Worm (Caenorhabditis elegans) whole organism, late embryonic: ENCODE measurements around the gene C05B5.2.

ENCODE experiments used
- C38D4.7 ChIP-seq: fragments of 200-800 bp; sonication (Bioruptor generic); optimal IDR thresholded peaks from 2 replicates; lab custom pipeline; 2018; ENCODE audit warnings: mild to moderate bottlenecking, missing genetic modification characterization, moderate library complexity, missing compliant biosample characterization
- F13H6.1 ChIP-seq: sonication (generic microtip); optimal IDR thresholded peaks from 2 replicates; lab custom pipeline; 2016; ENCODE audit warnings: missing genetic modification characterization, missing compliant biosample characterization
- K09A11.1 ChIP-seq: sonication (generic microtip); optimal IDR thresholded peaks from 2 replicates; lab custom pipeline; 2017; ENCODE audit warnings: antibody characterized with exemption, mild to moderate bottlenecking, missing genetic modification characterization, missing compliant biosample characterization; ENCODE audit not compliant: insufficient read depth
- T23F11.4 ChIP-seq: fragments of 200-800 bp; sonication (Bioruptor generic); optimal IDR thresholded peaks from 2 replicates; lab custom pipeline; 2018; ENCODE audit warnings: mild to moderate bottlenecking, missing genetic modification characterization, missing compliant biosample characterization
- Y22D7AL.16 ChIP-seq: sonication (generic microtip); optimal IDR thresholded peaks from 2 replicates; lab custom pipeline; 2016; ENCODE audit warnings: missing genetic modification characterization, missing compliant biosample characterization
- ama-1 ChIP-seq: fragments of 150-350 bp; optimal IDR thresholded peaks from 2 replicates; lab custom pipeline; 2014
- ceh-18 ChIP-seq: sonication (generic microtip); optimal IDR thresholded peaks from 2 replicates; lab custom pipeline; 2016; ENCODE audit warnings: missing genetic modification characterization, missing compliant biosample characterization
- ceh-19 ChIP-seq: fragments of 200-800 bp; sonication (Bioruptor generic); optimal IDR thresholded peaks from 2 replicates; lab custom pipeline; 2018; ENCODE audit warnings: mild to moderate bottlenecking, missing genetic modification characterization, missing compliant biosample characterization
- ceh-2 ChIP-seq: sonication (generic microtip); optimal IDR thresholded peaks from 2 replicates; lab custom pipeline; 2016; ENCODE audit warnings: missing genotype, missing genetic modification characterization, missing compliant biosample characterization
- ceh-22 ChIP-seq: sonication (generic microtip); optimal IDR thresholded peaks from 2 replicates; lab custom pipeline; 2017; ENCODE audit warnings: missing biosample characterization, missing genetic modification characterization
- ceh-24 ChIP-seq: sonication (generic microtip); optimal IDR thresholded peaks from 2 replicates; lab custom pipeline; 2016; ENCODE audit warnings: mild to moderate bottlenecking, missing genetic modification characterization, missing compliant biosample characterization
- ceh-6 ChIP-seq: fragments of 200-800 bp; sonication (Bioruptor generic); optimal IDR thresholded peaks from 2 replicates; lab custom pipeline; 2018; ENCODE audit warnings: mild to moderate bottlenecking, missing genetic modification characterization, missing compliant biosample characterization
- ceh-9 ChIP-seq: sonication (generic microtip); optimal IDR thresholded peaks from 2 replicates; lab custom pipeline; 2016; ENCODE audit warnings: mild to moderate bottlenecking, missing genetic modification characterization, inconsistent platforms, missing compliant biosample characterization
- dve-1 ChIP-seq: sonication (generic microtip); optimal IDR thresholded peaks from 2 replicates; lab custom pipeline; 2017; ENCODE audit warnings: antibody characterized with exemption, mild to moderate bottlenecking, missing genetic modification characterization, missing compliant biosample characterization
- elt-2 ChIP-seq: sonication (generic microtip); optimal IDR thresholded peaks from 2 replicates; lab custom pipeline; 2016; ENCODE audit warnings: missing genetic modification reagents, missing genetic modification characterization, missing compliant biosample characterization
- elt-4 ChIP-seq: sonication (generic microtip); optimal IDR thresholded peaks from 2 replicates; lab custom pipeline; 2016; ENCODE audit warnings: missing genetic modification characterization, missing compliant biosample characterization
- ets-4 ChIP-seq: sonication (generic microtip); optimal IDR thresholded peaks from 2 replicates; lab custom pipeline; 2016; ENCODE audit warnings: missing genetic modification characterization, missing compliant biosample characterization
- eyg-1 ChIP-seq: sonication (generic microtip); optimal IDR thresholded peaks from 2 replicates; lab custom pipeline; 2016; ENCODE audit warnings: missing genotype, missing genetic modification characterization, missing compliant biosample characterization
- fax-1 ChIP-seq: sonication (generic microtip); optimal IDR thresholded peaks from 2 replicates; lab custom pipeline; 2016; ENCODE audit warnings: missing genotype, missing genetic modification characterization, missing compliant biosample characterization
- fkh-10 ChIP-seq: fragments of 150-350 bp; optimal IDR thresholded peaks from 2 replicates; lab custom pipeline; 2014; ENCODE audit warnings: missing biosample characterization, missing genetic modification reagents, missing genetic modification characterization
- gmeb-2 ChIP-seq: sonication (generic microtip); optimal IDR thresholded peaks from 2 replicates; lab custom pipeline; 2016; ENCODE audit warnings: missing genetic modification characterization, inconsistent platforms, missing compliant biosample characterization
- hlh-13 ChIP-seq: fragments of 200-800 bp; sonication (Bioruptor generic); optimal IDR thresholded peaks from 2 replicates; lab custom pipeline; 2018; ENCODE audit warnings: mild to moderate bottlenecking, missing genetic modification characterization, missing compliant biosample characterization
- hlh-30 ChIP-seq: sonication (generic microtip); optimal IDR thresholded peaks from 2 replicates; lab custom pipeline; 2017; ENCODE audit warnings: antibody characterized with exemption, missing genetic modification characterization, missing compliant biosample characterization; ENCODE audit not compliant: insufficient read depth
- lim-6 ChIP-seq: sonication (generic microtip); optimal IDR thresholded peaks from 2 replicates; lab custom pipeline; 2016; ENCODE audit warnings: missing genetic modification characterization, missing compliant biosample characterization
- madf-2 ChIP-seq: sonication (generic microtip); optimal IDR thresholded peaks from 2 replicates; lab custom pipeline; 2017; ENCODE audit warnings: missing genetic modification characterization, missing compliant biosample characterization
- nfya-1 ChIP-seq: sonication (generic microtip); optimal IDR thresholded peaks from 2 replicates; lab custom pipeline; 2017; ENCODE audit warnings: missing genetic modification characterization, mild to moderate bottlenecking, missing compliant biosample characterization, antibody characterized with exemption, moderate library complexity
- nhr-11 ChIP-seq: fragments of 150-350 bp; optimal IDR thresholded peaks from 2 replicates; lab custom pipeline; 2014; ENCODE audit warnings: missing biosample characterization, missing genetic modification characterization
- nhr-232 ChIP-seq: sonication (generic microtip); optimal IDR thresholded peaks from 2 replicates; lab custom pipeline; 2016; ENCODE audit warnings: missing genetic modification characterization, missing compliant biosample characterization
- pag-3 ChIP-seq: sonication (generic microtip); optimal IDR thresholded peaks from 2 replicates; lab custom pipeline; 2016; ENCODE audit warnings: missing compliant biosample characterization, missing genetic modification characterization, borderline replicate concordance
- pat-9 ChIP-seq: fragments of 200-800 bp; sonication (Bioruptor generic); optimal IDR thresholded peaks from 2 replicates; lab custom pipeline; 2018; ENCODE audit warnings: mild to moderate bottlenecking, missing genetic modification characterization, moderate library complexity, missing compliant biosample characterization
- pha-4 ChIP-seq: fragments of 150-350 bp; optimal IDR thresholded peaks from 2 replicates; lab custom pipeline; 2018; ENCODE audit warnings: missing biosample characterization, missing genetic modification reagents, missing genetic modification characterization
- rnt-1 ChIP-seq: sonication (generic microtip); optimal IDR thresholded peaks from 2 replicates; lab custom pipeline; 2016; ENCODE audit warnings: missing genetic modification characterization, missing compliant biosample characterization
- sox-2 ChIP-seq: fragments of 200-800 bp; sonication (Bioruptor generic); IDR thresholded peaks from 2 replicates; pipeline ENCODE4 v1.3.6; 2022; ENCODE audit warnings: missing genetic modification reagents, missing genetic modification characterization, missing compliant biosample characterization
- syd-9 ChIP-seq: sonication (generic microtip); optimal IDR thresholded peaks from 2 replicates; lab custom pipeline; 2016; ENCODE audit warnings: mild to moderate bottlenecking, missing genetic modification characterization, moderate library complexity, missing compliant biosample characterization
- tbx-2 ChIP-seq: sonication (generic microtip); optimal IDR thresholded peaks from 2 replicates; lab custom pipeline; 2016; ENCODE audit warnings: missing genetic modification characterization, missing compliant biosample characterization
- unc-42 ChIP-seq: sonication (generic microtip); optimal IDR thresholded peaks from 2 replicates; lab custom pipeline; 2016; ENCODE audit warnings: missing genotype, missing genetic modification characterization, missing compliant biosample characterization
- unc-55 ChIP-seq: sonication (generic microtip); optimal IDR thresholded peaks from 2 replicates; lab custom pipeline; 2017; ENCODE audit warnings: missing biosample characterization, missing genetic modification reagents, missing genetic modification characterization
- unc-86 ChIP-seq: sonication (generic microtip); optimal IDR thresholded peaks from 2 replicates; lab custom pipeline; 2016; ENCODE audit warnings: missing genetic modification characterization, missing compliant biosample characterization
- ztf-16 ChIP-seq: sonication (generic microtip); optimal IDR thresholded peaks from 2 replicates; lab custom pipeline; 2017; ENCODE audit warnings: missing genetic modification characterization, missing compliant biosample characterization

C05B5.2 gene

DNA sequence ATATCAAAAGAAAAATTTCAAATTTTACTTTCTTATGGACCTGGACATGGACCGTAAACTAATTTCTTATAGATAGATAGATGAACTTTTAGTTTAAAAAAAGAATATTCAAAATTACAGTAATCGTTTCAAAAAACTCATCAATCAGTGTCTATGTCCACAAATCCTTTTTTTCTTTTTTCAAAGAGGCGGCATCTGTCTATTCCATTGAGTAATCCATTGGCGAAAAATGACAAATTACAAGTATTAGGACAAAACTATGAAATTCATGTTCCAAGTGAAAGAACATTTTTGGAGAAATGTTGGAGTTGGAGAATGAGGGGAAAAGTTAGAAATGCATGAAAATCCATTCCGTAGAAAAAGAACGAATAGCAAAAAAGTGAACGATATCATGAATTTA is 14.8 kb downstream of the C05B5.2 start:
- TF ChIP-seq unc-86 (tag; lab: Kevin White, UChicago) = no peak
- TF ChIP-seq K09A11.1 (tag; lab: Kevin White, UChicago) = no peak
- no peak for TF ChIP-seq nhr-232

DNA sequence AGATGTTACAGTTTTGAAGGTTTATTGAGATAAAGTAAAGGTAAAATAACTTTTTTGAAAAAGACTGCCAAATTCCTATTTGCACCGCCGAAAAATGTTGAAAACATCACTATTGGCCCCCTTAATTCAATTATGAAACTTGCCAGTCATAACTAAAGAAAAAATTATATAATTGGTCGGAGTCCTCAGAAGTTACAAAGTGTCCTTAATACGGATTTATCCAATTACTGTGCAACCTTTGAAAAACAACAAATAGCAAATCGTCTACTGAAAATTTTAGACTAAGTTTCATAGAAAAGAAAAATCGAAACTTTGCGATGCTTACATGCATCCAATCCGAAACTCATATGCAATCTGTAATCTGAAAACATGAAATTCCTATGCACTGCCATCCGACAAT is 15.7 kb downstream of the C05B5.2 start:
- no peak for TF ChIP-seq fkh-10 (GFP tag; lab: Kevin White, UChicago)
- no peak for TF ChIP-seq ceh-22 (tag; lab: Kevin White, UChicago)
- no peak for TF ChIP-seq F13H6.1
- TF ChIP-seq madf-2 (tag; lab: Kevin White, UChicago) = no peak
- TF ChIP-seq rnt-1 (tag; lab: Kevin White, UChicago) = no peak
- no peak for TF ChIP-seq ets-4 (tag; lab: Kevin White, UChicago)
- no peak for TF ChIP-seq C38D4.7
- no peak for TF ChIP-seq nfya-1 (tag; lab: Kevin White, UChicago)
- TF ChIP-seq eyg-1 (tag; lab: Kevin White, UChicago) = no peak
- TF ChIP-seq fax-1 (tag; lab: Kevin White, UChicago) = no peak
- TF ChIP-seq ceh-9 (tag; lab: Kevin White, UChicago) = no peak
- no peak for TF ChIP-seq pat-9
- no peak for TF ChIP-seq nhr-11 (tag; lab: Kevin White, UChicago)
- no peak for TF ChIP-seq pag-3
- no peak for TF ChIP-seq gmeb-2
- TF ChIP-seq syd-9 (tag; lab: Kevin White, UChicago) = no peak
- TF ChIP-seq ceh-2 = no peak
- no peak for TF ChIP-seq ceh-19 (GFP tag; lab: Kevin White, UChicago)
- no peak for TF ChIP-seq unc-55 (GFP tag; lab: Kevin White, UChicago)

DNA sequence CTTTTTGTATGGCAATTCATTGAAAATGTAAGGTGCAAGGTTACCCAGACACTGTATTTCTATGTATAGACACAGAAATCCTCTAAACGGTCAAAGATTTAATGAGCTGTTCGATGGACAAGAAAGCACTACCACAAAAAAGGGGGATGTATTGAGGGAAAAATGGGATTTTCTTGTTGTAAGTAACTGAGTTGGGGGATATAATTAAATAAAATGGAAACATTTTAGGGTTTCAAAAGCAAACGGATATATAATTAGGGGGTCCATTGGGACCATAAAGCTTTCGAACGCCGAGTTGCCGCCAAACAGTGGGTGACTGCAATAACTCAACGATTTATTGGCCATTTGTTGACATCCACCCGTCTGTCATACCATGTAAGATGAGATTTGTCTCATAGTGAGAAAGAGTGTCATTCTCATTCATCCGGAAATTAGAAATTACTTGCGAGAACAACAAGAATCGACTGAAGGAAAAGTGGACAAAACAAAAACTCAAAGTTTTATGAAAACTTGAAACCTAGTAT is 18.1 kb downstream of the C05B5.2 start:
- peak; percentile 58 for TF ChIP-seq unc-42
- TF ChIP-seq sox-2 = no peak

DNA sequence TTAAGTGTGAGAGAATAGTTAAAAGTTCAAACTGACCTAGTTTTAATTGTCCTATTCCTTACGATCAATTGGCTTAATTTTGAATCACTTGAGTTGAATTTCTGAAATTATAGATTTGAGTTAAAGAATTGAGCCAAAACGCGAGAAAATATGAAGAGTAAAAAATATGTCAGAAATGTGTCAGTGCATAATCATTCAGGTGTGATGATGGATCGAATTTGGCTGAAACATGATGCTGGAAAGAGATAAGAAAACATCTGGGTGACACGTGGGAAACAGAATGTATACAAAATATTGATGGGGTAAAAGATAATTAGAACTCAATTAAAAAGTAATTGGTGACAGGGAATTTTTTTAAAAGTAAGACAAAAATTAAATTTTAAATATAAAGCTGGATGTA is 26.6 kb downstream of the C05B5.2 start, which contains the start of gene R10E12.2:
TSS of gene R10E12.2 (minus strand) at position 101 of the 400 bp plus-strand sequence.
- TF ChIP-seq Y22D7AL.16 (tag; lab: Kevin White, UChicago) (no peak), ztf-16 (tag; lab: Kevin White, UChicago) (no peak), dve-1 (no peak), nhr-11 (tag; lab: Kevin White, UChicago) (no peak), ceh-24 (tag; lab: Kevin White, UChicago) (no peak), elt-2 (tag; lab: Kevin White, UChicago) (no peak), hlh-13 (no peak), ama-1 (lab: Kevin White, UChicago) (no peak), pha-4 (tag; lab: Kevin White, UChicago) (no peak), nfya-1 (tag; lab: Kevin White, UChicago) (no peak), ceh-18 (tag; lab: Kevin White, UChicago) (no peak), lim-6 (tag; lab: Kevin White, UChicago) (no peak), ceh-6 (no peak), hlh-30 (tag; lab: Kevin White, UChicago) (no peak), tbx-2 (tag; lab: Kevin White, UChicago) (no peak), unc-42 (no peak), pat-9 (no peak), elt-4 (tag; lab: Kevin White, UChicago) (no peak), T23F11.4 (GFP tag; lab: Kevin White, UChicago) (no peak), fkh-10 (GFP tag; lab: Kevin White, UChicago) (no peak)
